Worm (Caenorhabditis elegans) whole organism, L4 larva: ENCODE measurements around the gene enu-3.6.

Experiments used
- ZK546.5 ChIP-seq, 2 experiments: sonication (generic microtip); optimal IDR thresholded peaks; 2 replicates each; lab custom pipeline; 2017; ENCODE audit warnings: missing biosample characterization in 2 of 2, missing genetic modification characterization in 2 of 2
- ama-1 ChIP-seq: fragments of 150-350 bp; optimal IDR thresholded peaks from 2 replicates; lab custom pipeline; 2014; ENCODE audit warnings: inconsistent platforms, mixed read lengths
- fkh-10 ChIP-seq: fragments of 150-350 bp; optimal IDR thresholded peaks from 2 replicates; lab custom pipeline; 2014; ENCODE audit warnings: missing biosample characterization, missing genetic modification reagents, missing genetic modification characterization
- lim-7 ChIP-seq: fragments of 200-800 bp; sonication (Bioruptor generic); IDR thresholded peaks from 2 replicates; pipeline ENCODE4 v1.3.6; 2022; ENCODE audit warnings: missing genetic modification characterization, missing compliant biosample characterization
- lin-13 ChIP-seq: fragments of 150-350 bp; optimal IDR thresholded peaks from 2 replicates; lab custom pipeline; 2014; ENCODE audit warnings: missing biosample characterization, missing genetic modification reagents, missing genetic modification characterization
- nhr-11 ChIP-seq: fragments of 150-350 bp; optimal IDR thresholded peaks from 2 replicates; lab custom pipeline; 2014; ENCODE audit warnings: missing biosample characterization, missing genetic modification characterization
- nhr-77 ChIP-seq: fragments of 150-350 bp; optimal IDR thresholded peaks from 2 replicates; lab custom pipeline; 2014; ENCODE audit warnings: missing biosample characterization, missing genetic modification characterization
- pha-4 ChIP-seq, 2 experiments: fragments of 150-350 bp in 1 of 2; fragments of 200-800 bp in 1 of 2; sonication (Bioruptor generic) in 1 of 2; IDR thresholded peaks in 1 of 2; optimal IDR thresholded peaks in 1 of 2; 2 replicates each; pipeline versions ENCODE4 v1.3.6 to Lab custom; 2014 to 2022; ENCODE audit warnings: missing genetic modification characterization in 2 of 2, missing genetic modification reagents in 2 of 2, missing biosample characterization in 1 of 2, missing compliant biosample characterization in 1 of 2
- snpc-4 ChIP-seq: fragments of 150-350 bp; optimal IDR thresholded peaks from 2 replicates; lab custom pipeline; 2014; ENCODE audit warnings: missing biosample characterization, missing genetic modification characterization
- unc-39 ChIP-seq: sonication (generic microtip); optimal IDR thresholded peaks from 2 replicates; lab custom pipeline; 2017; ENCODE audit warnings: missing biosample characterization, missing genetic modification characterization

- TF ChIP-seq lin-13 (GFP tag; lab: Kevin White, UChicago) (no peak), fkh-10 (GFP tag; lab: Kevin White, UChicago) (no peak), ZK546.5 (tag; optimal IDR thresholded peaks at IDR 0.05; lab: Kevin White, UChicago) (no peak), nhr-11 (no peak), unc-39 (tag; lab: Kevin White, UChicago) (no peak), ama-1 (lab: Kevin White, UChicago) (no peak), nhr-77 (tag; lab: Kevin White, UChicago) (no peak), lim-7 (no peak), snpc-4 (tag; lab: Kevin White, UChicago) (no peak), pha-4 (GFP tag; IDR thresholded peaks at IDR 0.05; lab: Robert Waterston, UW) (no peak), pha-4 (tag; optimal IDR thresholded peaks at IDR 0.05; lab: Kevin White, UChicago) (no peak)
These were observed 31.3 kb downstream of the enu-3.6 start, which contains the start of gene ptr-19 for ce11 chrIII:10781553-10781952.
